Worm (Caenorhabditis elegans) whole organism, L4 larva: ENCODE measurements around the gene hst-2.

Experiments
- D1046.2 ChIP-seq: fragments of 200-800 bp; sonication (Bioruptor generic); IDR thresholded peaks from 2 replicates; pipeline ENCODE4 v1.3.6; 2022; ENCODE audit warnings: missing genetic modification characterization, missing compliant biosample characterization
- F37D6.2 ChIP-seq: sonication (generic microtip); optimal IDR thresholded peaks from 2 replicates; lab custom pipeline; 2016; ENCODE audit warnings: mild to moderate bottlenecking, missing genetic modification characterization, missing compliant biosample characterization
- F44E2.7 ChIP-seq: fragments of 200-800 bp; sonication (Bioruptor generic); IDR thresholded peaks from 2 replicates; pipeline ENCODE4 v2.1.2; 2022; ENCODE audit warnings: missing genetic modification characterization, missing compliant biosample characterization
- R02D3.7 ChIP-seq: fragments of 150-350 bp; sonication (generic microtip); optimal IDR thresholded peaks from 3 replicates; lab custom pipeline; 2014; ENCODE audit warnings: missing biosample characterization, missing genetic modification characterization
- Y75B8A.6 ChIP-seq: fragments of 200-800 bp; sonication (Bioruptor generic); IDR thresholded peaks from 2 replicates; pipeline ENCODE4 v1.3.6; 2022; ENCODE audit warnings: missing genetic modification reagents, missing genetic modification characterization, missing compliant biosample characterization
- ZK337.2 ChIP-seq: fragments of 200-800 bp; sonication (Bioruptor generic); IDR thresholded peaks from 2 replicates; pipeline ENCODE4 v1.3.6; 2022; ENCODE audit warnings: missing genetic modification reagents, missing genetic modification characterization, missing compliant biosample characterization
- ZK546.5 ChIP-seq, 2 experiments: sonication (generic microtip); optimal IDR thresholded peaks; 2 replicates each; lab custom pipeline; 2017; ENCODE audit warnings: missing biosample characterization in 2 of 2, missing genetic modification characterization in 2 of 2
- aha-1 ChIP-seq: fragments of 150-350 bp; peaks from one replicate; lab custom pipeline; 2014; ENCODE audit warnings: missing biosample characterization, missing genetic modification characterization
- aly-2 ChIP-seq: sonication (generic microtip); optimal IDR thresholded peaks from 2 replicates; lab custom pipeline; 2018; ENCODE audit warnings: missing biosample characterization, missing genetic modification characterization
- attf-4 ChIP-seq: sonication (generic microtip); optimal IDR thresholded peaks from 3 replicates; lab custom pipeline; 2017; ENCODE audit warnings: missing biosample characterization, missing genetic modification characterization
- ceh-82 ChIP-seq: sonication (generic microtip); optimal IDR thresholded peaks from 2 replicates; lab custom pipeline; 2017; ENCODE audit warnings: missing biosample characterization, missing genetic modification characterization
- cey-2 ChIP-seq: sonication (generic microtip); optimal IDR thresholded peaks from 3 replicates; lab custom pipeline; 2017; ENCODE audit warnings: missing genetic modification characterization, mild to moderate bottlenecking, missing compliant biosample characterization, antibody characterized with exemption, borderline replicate concordance; ENCODE audit not compliant: insufficient read depth
- daf-16 ChIP-seq, 3 experiments: sonication (generic microtip); optimal IDR thresholded peaks; 2 replicates each; lab custom pipeline; 2016 to 2017; ENCODE audit warnings: missing genetic modification characterization in 3 of 3, missing genetic modification reagents in 3 of 3, mild to moderate bottlenecking in 2 of 3, missing compliant biosample characterization in 2 of 3, missing biosample characterization in 1 of 3, moderate library complexity in 1 of 3
- daf-19 ChIP-seq: fragments of 200-800 bp; sonication (Bioruptor generic); conservative IDR thresholded peaks from 2 replicates; pipeline ENCODE4 v1.3.6; 2022; ENCODE audit warnings: missing genetic modification characterization, missing compliant biosample characterization
- daf-8 ChIP-seq: fragments of 200-800 bp; sonication (Bioruptor generic); IDR thresholded peaks from 2 replicates; pipeline ENCODE4 v1.3.6; 2022; ENCODE audit warnings: missing genetic modification characterization, missing compliant biosample characterization
- dmd-9 ChIP-seq: fragments of 200-800 bp; sonication (Bioruptor generic); IDR thresholded peaks from 2 replicates; pipeline ENCODE4 v1.3.6; 2022; ENCODE audit warnings: missing genetic modification reagents, missing genetic modification characterization, missing compliant biosample characterization
- egl-27 ChIP-seq: sonication (generic microtip); optimal IDR thresholded peaks from 3 replicates; lab custom pipeline; 2017; ENCODE audit warnings: missing biosample characterization, missing genetic modification reagents, missing genetic modification characterization
- gei-8 ChIP-seq: fragments of 200-800 bp; sonication (Bioruptor generic); optimal IDR thresholded peaks from 2 replicates; lab custom pipeline; 2018; ENCODE audit warnings: mild to moderate bottlenecking, missing genetic modification characterization, missing compliant biosample characterization
- hif-1 ChIP-seq, 2 experiments: sonication (generic microtip); optimal IDR thresholded peaks; 2 replicates each; lab custom pipeline; 2016 to 2017; ENCODE audit warnings: missing compliant biosample characterization in 2 of 2, missing genetic modification characterization in 2 of 2, missing genetic modification reagents in 2 of 2, missing genotype in 2 of 2, mild to moderate bottlenecking in 1 of 2
- hlh-30 ChIP-seq: sonication (generic microtip); optimal IDR thresholded peaks from 2 replicates; lab custom pipeline; 2017; ENCODE audit warnings: antibody characterized with exemption, mild to moderate bottlenecking, missing genetic modification characterization, missing compliant biosample characterization; ENCODE audit not compliant: insufficient read depth
- hmg-1.1 ChIP-seq: fragments of 200-800 bp; sonication (Bioruptor generic); IDR thresholded peaks from 2 replicates; pipeline ENCODE4 v1.3.6; 2022; ENCODE audit warnings: missing genetic modification reagents, missing genetic modification characterization, missing compliant biosample characterization
- jun-1 ChIP-seq: fragments of 150-350 bp; optimal IDR thresholded peaks from 2 replicates; lab custom pipeline; 2014; ENCODE audit warnings: missing biosample characterization, missing genetic modification reagents, missing genetic modification characterization
- lim-7 ChIP-seq: fragments of 200-800 bp; sonication (Bioruptor generic); IDR thresholded peaks from 2 replicates; pipeline ENCODE4 v1.3.6; 2022; ENCODE audit warnings: missing genetic modification characterization, missing compliant biosample characterization
- lin-13 ChIP-seq: fragments of 150-350 bp; optimal IDR thresholded peaks from 2 replicates; lab custom pipeline; 2014; ENCODE audit warnings: missing biosample characterization, missing genetic modification reagents, missing genetic modification characterization
- lin-29 ChIP-seq: fragments of 200-800 bp; sonication (Bioruptor generic); IDR thresholded peaks from 2 replicates; pipeline ENCODE4 v1.3.6; 2022; ENCODE audit warnings: missing genetic modification reagents, missing genetic modification characterization, missing compliant biosample characterization
- lin-38 ChIP-seq: fragments of 200-800 bp; sonication (Bioruptor generic); IDR thresholded peaks from 2 replicates; pipeline ENCODE4 v1.3.6; 2022; ENCODE audit warnings: missing genetic modification reagents, missing genetic modification characterization, missing compliant biosample characterization
- lir-3 ChIP-seq: sonication (generic microtip); optimal IDR thresholded peaks from 2 replicates; lab custom pipeline; 2016; ENCODE audit warnings: mild to moderate bottlenecking, missing genetic modification characterization, missing compliant biosample characterization
- lsy-2 ChIP-seq, 2 experiments: fragments of 150-350 bp in 1 of 2; sonication (generic microtip) in 1 of 2; optimal IDR thresholded peaks; 2 replicates each; lab custom pipeline; 2014 to 2017; ENCODE audit warnings: missing biosample characterization in 2 of 2, missing genetic modification characterization in 2 of 2
- mdl-1 ChIP-seq, 2 experiments: fragments of 150-350 bp in 1 of 2; sonication (generic microtip) in 1 of 2; optimal IDR thresholded peaks; 2 replicates each; lab custom pipeline; 2014 to 2017; ENCODE audit warnings: missing biosample characterization in 2 of 2, missing genetic modification characterization in 2 of 2
- mes-2 ChIP-seq: sonication (generic microtip); optimal IDR thresholded peaks from 2 replicates; lab custom pipeline; 2016; ENCODE audit warnings: missing genotype, mild to moderate bottlenecking, missing genetic modification characterization, missing compliant biosample characterization; ENCODE audit not compliant: poor library complexity, severe bottlenecking
- mxl-3 ChIP-seq: fragments of 200-800 bp; sonication (Bioruptor generic); optimal IDR thresholded peaks from 2 replicates; lab custom pipeline; 2018; ENCODE audit warnings: mild to moderate bottlenecking, missing genetic modification characterization, missing compliant biosample characterization
- nhr-10 ChIP-seq: fragments of 150-350 bp; optimal IDR thresholded peaks from 2 replicates; lab custom pipeline; 2014; ENCODE audit warnings: missing biosample characterization, missing genetic modification characterization
- nhr-28 ChIP-seq: fragments of 150-350 bp; optimal IDR thresholded peaks from 2 replicates; lab custom pipeline; 2014; ENCODE audit warnings: missing biosample characterization, missing genetic modification characterization
- nhr-77 ChIP-seq: fragments of 150-350 bp; optimal IDR thresholded peaks from 2 replicates; lab custom pipeline; 2014; ENCODE audit warnings: missing biosample characterization, missing genetic modification characterization
- pha-4 ChIP-seq, 2 experiments: fragments of 150-350 bp in 1 of 2; fragments of 200-800 bp in 1 of 2; sonication (Bioruptor generic) in 1 of 2; IDR thresholded peaks in 1 of 2; optimal IDR thresholded peaks in 1 of 2; 2 replicates each; pipeline versions ENCODE4 v1.3.6 to Lab custom; 2014 to 2022; ENCODE audit warnings: missing genetic modification characterization in 2 of 2, missing genetic modification reagents in 2 of 2, missing biosample characterization in 1 of 2, missing compliant biosample characterization in 1 of 2
- rbr-2 ChIP-seq: sonication (generic microtip); optimal IDR thresholded peaks from 2 replicates; lab custom pipeline; 2016; ENCODE audit warnings: missing genotype, missing genetic modification characterization, missing compliant biosample characterization
- snpc-1.2 ChIP-seq: fragments of 200-800 bp; sonication (Bioruptor generic); IDR thresholded peaks from 2 replicates; pipeline ENCODE4 v1.3.6; 2022; ENCODE audit warnings: missing genetic modification reagents, missing genetic modification characterization, missing compliant biosample characterization
- snpc-4 ChIP-seq: fragments of 150-350 bp; optimal IDR thresholded peaks from 2 replicates; lab custom pipeline; 2014; ENCODE audit warnings: missing biosample characterization, missing genetic modification characterization
- unc-130 ChIP-seq: sonication (generic microtip); optimal IDR thresholded peaks from 2 replicates; lab custom pipeline; 2016; ENCODE audit warnings: missing genetic modification reagents, missing genetic modification characterization, missing compliant biosample characterization
- unc-39 ChIP-seq: sonication (generic microtip); optimal IDR thresholded peaks from 2 replicates; lab custom pipeline; 2017; ENCODE audit warnings: missing biosample characterization, missing genetic modification characterization
- zag-1 ChIP-seq: fragments of 150-350 bp; optimal IDR thresholded peaks from 2 replicates; lab custom pipeline; 2014; ENCODE audit warnings: missing biosample characterization, missing genetic modification characterization
- zfp-2 ChIP-seq: sonication (generic microtip); optimal IDR thresholded peaks from 2 replicates; lab custom pipeline; 2016; ENCODE audit warnings: mild to moderate bottlenecking, missing genetic modification characterization, missing compliant biosample characterization
- ztf-11 ChIP-seq: fragments of 150-350 bp; optimal IDR thresholded peaks from 2 replicates; lab custom pipeline; 2014; ENCODE audit warnings: missing biosample characterization, missing genetic modification characterization

hst-2 gene

ce11 chrX:11240585-11241115, 33.7 kb upstream of the hst-2 start, which contains the start of gene C34F6.10 (continued):
- no peak for TF ChIP-seq snpc-4 (tag; lab: Kevin White, UChicago)
- TF ChIP-seq ceh-82 (tag; lab: Kevin White, UChicago): no peak
- no peak for TF ChIP-seq ztf-11
- no peak for TF ChIP-seq jun-1
- no peak for TF ChIP-seq nhr-77 (tag; lab: Kevin White, UChicago)
- TF ChIP-seq pha-4 (GFP tag; IDR thresholded peaks at IDR 0.05; lab: Robert Waterston, UW): no peak
- TF ChIP-seq pha-4 (tag; optimal IDR thresholded peaks at IDR 0.05; lab: Kevin White, UChicago): no peak
- no peak for TF ChIP-seq mxl-3 (GFP tag; lab: Kevin White, UChicago)
- no peak for TF ChIP-seq D1046.2 (GFP tag; lab: Robert Waterston, UW)
- no peak for TF ChIP-seq snpc-1.2 (GFP tag; lab: Robert Waterston, UW)
- TF ChIP-seq hif-1 (tag; optimal IDR thresholded peaks at IDR 0.05; lab: Kevin White, UChicago): no peak

ce11 chrX:11226595-11226994, 19.6 kb upstream of the hst-2 start, which contains the start of gene C34F6.12:
Gene C34F6.12, minus strand, starts transcription at chrX:11226695.
- TF ChIP-seq daf-19 (no peak), gei-8 (GFP tag; lab: Kevin White, UChicago) (no peak), dmd-9 (GFP tag; lab: Robert Waterston, UW) (no peak), F37D6.2 (tag; lab: Kevin White, UChicago) (no peak), nhr-10 (tag; lab: Kevin White, UChicago) (no peak), F44E2.7 (no peak), unc-39 (tag; lab: Kevin White, UChicago) (no peak), ceh-82 (tag; lab: Kevin White, UChicago) (no peak), cey-2 (tag; lab: Kevin White, UChicago) (no peak), hlh-30 (tag; lab: Kevin White, UChicago) (no peak)

ce11 chrX:11222597-11223218, 15.8 kb upstream of the hst-2 start, which contains the start of gene C34F6.9:
Gene C34F6.9, minus strand, starts transcription at chrX:11222647.
- TF ChIP-seq daf-8 (GFP tag; lab: Robert Waterston, UW) (no peak), zag-1 (tag; lab: Kevin White, UChicago) (no peak), aha-1 (tag; lab: Kevin White, UChicago) (peak; percentile 82), nhr-28 (tag; lab: Kevin White, UChicago) (no peak), R02D3.7 (tag; lab: Kevin White, UChicago) (no peak), mes-2 (peak; percentile 16), lir-3 (tag; lab: Kevin White, UChicago) (no peak), Y75B8A.6 (no peak), gei-8 (GFP tag; lab: Kevin White, UChicago) (no peak), pha-4 (GFP tag; IDR thresholded peaks at IDR 0.05; lab: Robert Waterston, UW) (no peak), pha-4 (tag; optimal IDR thresholded peaks at IDR 0.05; lab: Kevin White, UChicago) (no peak), daf-16 (GFP tag; optimal IDR thresholded peaks at IDR 0.05; lab: Kevin White, UChicago) (no peak), daf-16 (tag; optimal IDR thresholded peaks at IDR 0.05; lab: Kevin White, UChicago) (peak; percentile 19)

- TF ChIP-seq lsy-2 (tag; optimal IDR thresholded peaks at IDR 0.05; lab: Kevin White, UChicago) (peak in 1 of 2 experiments; percentile 41), dmd-9 (GFP tag; lab: Robert Waterston, UW) (no peak), ceh-82 (tag; lab: Kevin White, UChicago) (no peak), ZK337.2 (GFP tag; lab: Robert Waterston, UW) (no peak), mdl-1 (tag; optimal IDR thresholded peaks at IDR 0.05; lab: Kevin White, UChicago) (peak in 1 of 2 experiments; percentile 35), mxl-3 (GFP tag; lab: Kevin White, UChicago) (peak; percentile 20), aly-2 (tag; lab: Kevin White, UChicago) (no peak), lin-13 (GFP tag; lab: Kevin White, UChicago) (no peak), lim-7 (GFP tag; lab: Robert Waterston, UW) (no peak), zfp-2 (tag; lab: Kevin White, UChicago) (no peak), attf-4 (tag; lab: Kevin White, UChicago) (no peak), hif-1 (tag; optimal IDR thresholded peaks at IDR 0.05; lab: Kevin White, UChicago) (no peak), unc-130 (GFP tag; lab: Kevin White, UChicago) (no peak), lin-38 (GFP tag; lab: Robert Waterston, UW) (no peak), hmg-1.1 (GFP tag; lab: Robert Waterston, UW) (peak; percentile 60; the same call in 1 of the 2 replicates), lin-29 (GFP tag; lab: Robert Waterston, UW) (no peak), rbr-2 (tag; lab: Kevin White, UChicago) (peak; percentile 3), egl-27 (no peak), ZK546.5 (tag; optimal IDR thresholded peaks at IDR 0.05; lab: Kevin White, UChicago) (no peak)
Observed at ce11 chrX:11215420-11216050, 8.6 kb upstream of the hst-2 start, which contains the start of the genes C34F6.7 and idh-2. Gene C34F6.7, minus strand, starts transcription at chrX:11215470. Gene idh-2, plus strand, starts transcription at chrX:11216000.
